ENCODE assay signal across 3 worm cellular contexts in genomic region chrIV:3378080-3378804, ce11.
TF ChIP-seq lines count a peak whose summit lies in the region.

Gene otub-4 (minus strand): TSS chrIV:3378130.

TF ChIP-seq in whole organism, L2 larva, 48 proteins besides CTCF, POLR2A, EP300 and RAD21:
- no peak for TF ChIP-seq fos-1 (tag; optimal IDR thresholded peaks at IDR 0.05; lab: Kevin White, UChicago)
- TF ChIP-seq unc-55 (GFP tag; optimal IDR thresholded peaks at IDR 0.05; lab: Kevin White, UChicago): peak; percentile 15
- TF ChIP-seq nhr-10 (tag; optimal IDR thresholded peaks at IDR 0.05; lab: Kevin White, UChicago): no peak
TF ChIP-seq in whole organism, L2 larva: peak in this region for 1.

TF ChIP-seq in whole organism, L4 larva, 104 proteins besides CTCF, POLR2A, EP300 and RAD21:
- TF ChIP-seq nhr-6 (tag; optimal IDR thresholded peaks at IDR 0.05; lab: Kevin White, UChicago): no peak
- TF ChIP-seq lin-38 (GFP tag; IDR thresholded peaks at IDR 0.05; lab: Robert Waterston, UW): peak; percentile 66
- TF ChIP-seq Y48G9A.11 (GFP tag; IDR thresholded peaks at IDR 0.05; lab: Robert Waterston, UW): no peak
- TF ChIP-seq daf-12 (tag; optimal IDR thresholded peaks at IDR 0.05; lab: Kevin White, UChicago): no peak
- no peak for TF ChIP-seq F44E2.7 (GFP tag; IDR thresholded peaks at IDR 0.05; lab: Robert Waterston, UW)
- no peak for TF ChIP-seq ztf-7 (tag; optimal IDR thresholded peaks at IDR 0.05; lab: Kevin White, UChicago)
TF ChIP-seq in whole organism, L4 larva: peak in this region for 1.

TF ChIP-seq in whole organism, young adult, 124 proteins besides CTCF, POLR2A, EP300 and RAD21:
- TF ChIP-seq ztf-26 (tag; optimal IDR thresholded peaks at IDR 0.05; lab: Kevin White, UChicago) (no peak), D2030.7 (GFP tag; IDR thresholded peaks at IDR 0.05; lab: Robert Waterston, UW) (no peak), nhr-80 (tag; optimal IDR thresholded peaks at IDR 0.05; lab: Kevin White, UChicago) (no peak), dox-1 (GFP tag; IDR thresholded peaks at IDR 0.05; lab: Robert Waterston, UW) (no peak), mcd-1 (GFP tag; IDR thresholded peaks at IDR 0.05; lab: Robert Waterston, UW) (peak; percentile 58; the same call in 1 of the 2 replicates), attf-6 (GFP tag; IDR thresholded peaks at IDR 0.05; lab: Robert Waterston, UW) (no peak), ztf-22 (GFP tag; optimal IDR thresholded peaks at IDR 0.05; lab: Kevin White, UChicago) (no peak), Y67H2A.10 (GFP tag; conservative IDR thresholded peaks at IDR 0.05; lab: Robert Waterston, UW) (no peak), madf-8 (GFP tag; conservative IDR thresholded peaks at IDR 0.05; lab: Robert Waterston, UW) (no peak), nfya-1 (tag; optimal IDR thresholded peaks at IDR 0.05; lab: Kevin White, UChicago; ENCODE audit: borderline replicate concordance, insufficient read depth) (no peak), cebp-1 (GFP tag; IDR thresholded peaks at IDR 0.05; lab: Robert Waterston, UW) (no peak), cebp-1 (tag; optimal IDR thresholded peaks at IDR 0.05; lab: Kevin White, UChicago) (peak; percentile 24), hmg-20 (GFP tag; IDR thresholded peaks at IDR 0.05; lab: Robert Waterston, UW) (no peak), lin-54 (GFP tag; optimal IDR thresholded peaks at IDR 0.05; lab: Kevin White, UChicago) (no peak), tbp1 (GFP tag; optimal IDR thresholded peaks at IDR 0.05; lab: Kevin White, UChicago) (no peak)
